Worm (Caenorhabditis elegans) whole organism, L1 larva: ENCODE results near the gene edg-1.

Experiments used
- C16A3.4 ChIP-seq: fragments of 150-350 bp; optimal IDR thresholded peaks from 2 replicates; lab custom pipeline; 2014; ENCODE audit warnings: missing biosample characterization, missing genetic modification characterization
- blmp-1 ChIP-seq: fragments of 150-350 bp; optimal IDR thresholded peaks from 2 replicates; lab custom pipeline; 2014; ENCODE audit warnings: missing biosample characterization, missing genetic modification characterization
- ceh-8 ChIP-seq: fragments of 200-800 bp; sonication (Bioruptor generic); optimal IDR thresholded peaks from 2 replicates; lab custom pipeline; 2018; ENCODE audit warnings: mild to moderate bottlenecking, missing genetic modification characterization, moderate library complexity, missing compliant biosample characterization
- ceh-82 ChIP-seq, 3 experiments: fragments of 150-350 bp in 1 of 3; sonication (generic microtip) in 2 of 3; optimal IDR thresholded peaks; 2 replicates each; lab custom pipeline; 2014 to 2017; ENCODE audit warnings: missing biosample characterization in 3 of 3, missing genetic modification characterization in 3 of 3
- dpl-1 ChIP-seq, 3 experiments: fragments of 150-350 bp in 2 of 3; sonication (generic microtip) in 1 of 3; optimal IDR thresholded peaks; 2 replicates each; lab custom pipeline; 2014 to 2017; ENCODE audit warnings: missing biosample characterization in 3 of 3, missing genetic modification characterization in 3 of 3, missing genetic modification reagents in 3 of 3
- dsc-1 ChIP-seq: sonication (generic microtip); optimal IDR thresholded peaks from 2 replicates; lab custom pipeline; 2016; ENCODE audit warnings: mild to moderate bottlenecking, missing genetic modification characterization, missing compliant biosample characterization
- efl-1 ChIP-seq, 4 experiments: fragments of 150-350 bp; optimal IDR thresholded peaks in 3 of 4; peaks in 1 of 4; 1 replicate in 1 of 4; 2 replicates in 3 of 4; lab custom pipeline; 2014; ENCODE audit warnings: missing biosample characterization in 2 of 4, missing genetic modification characterization in 2 of 4, missing genetic modification reagents in 2 of 4
- elt-2 ChIP-seq: sonication (generic microtip); optimal IDR thresholded peaks from 2 replicates; lab custom pipeline; 2016; ENCODE audit warnings: missing genetic modification characterization, mild to moderate bottlenecking, inconsistent platforms, missing compliant biosample characterization, missing genetic modification reagents
- elt-3 ChIP-seq, 6 experiments: fragments of 150-350 bp in 1 of 6; sonication (generic microtip); optimal IDR thresholded peaks; 2 replicates each; lab custom pipeline; 2017 to 2018; ENCODE audit warnings: missing biosample characterization in 6 of 6, missing genetic modification characterization in 6 of 6, inconsistent platforms in 1 of 6
- fkh-10 ChIP-seq: sonication (generic microtip); optimal IDR thresholded peaks from 2 replicates; lab custom pipeline; 2017; ENCODE audit warnings: missing biosample characterization, missing genetic modification reagents, missing genetic modification characterization
- fkh-4 ChIP-seq: sonication (generic microtip); optimal IDR thresholded peaks from 2 replicates; lab custom pipeline; 2016; ENCODE audit warnings: missing compliant biosample characterization, missing genetic modification characterization, borderline replicate concordance
- hlh-17 ChIP-seq: fragments of 200-800 bp; sonication (Bioruptor generic); optimal IDR thresholded peaks from 2 replicates; lab custom pipeline; 2018; ENCODE audit warnings: missing genetic modification characterization, mild to moderate bottlenecking, missing compliant biosample characterization, moderate library complexity, borderline replicate concordance
- hlh-4 ChIP-seq: sonication (generic microtip); optimal IDR thresholded peaks from 2 replicates; lab custom pipeline; 2016; ENCODE audit warnings: mild to moderate bottlenecking, missing genetic modification characterization, missing compliant biosample characterization
- irx-1 ChIP-seq: sonication (generic microtip); optimal IDR thresholded peaks from 2 replicates; lab custom pipeline; 2016; ENCODE audit warnings: missing genetic modification characterization, missing compliant biosample characterization
- jun-1 ChIP-seq: fragments of 150-350 bp; optimal IDR thresholded peaks from 2 replicates; lab custom pipeline; 2014; ENCODE audit warnings: missing biosample characterization, missing genetic modification reagents, missing genetic modification characterization
- lin-14 ChIP-seq: fragments of 200-800 bp; sonication (Bioruptor generic); optimal IDR thresholded peaks from 2 replicates; lab custom pipeline; 2018; ENCODE audit warnings: mild to moderate bottlenecking, missing genetic modification characterization, moderate library complexity, missing compliant biosample characterization
- lin-15B ChIP-seq: fragments of 150-350 bp; sonication (generic microtip); optimal IDR thresholded peaks from 3 replicates; lab custom pipeline; 2014; ENCODE audit warnings: missing biosample characterization, missing genetic modification characterization
- lin-35 ChIP-seq, 2 experiments: fragments of 150-350 bp; optimal IDR thresholded peaks; 2 replicates each; lab custom pipeline; 2014; ENCODE audit warnings: missing biosample characterization in 2 of 2, missing genetic modification characterization in 2 of 2, missing genetic modification reagents in 2 of 2
- lin-39 ChIP-seq: fragments of 150-350 bp; optimal IDR thresholded peaks from 2 replicates; lab custom pipeline; 2014; ENCODE audit warnings: missing biosample characterization, missing genetic modification reagents, missing genetic modification characterization
- lsy-2 ChIP-seq, 2 experiments: fragments of 150-350 bp; optimal IDR thresholded peaks; 2 replicates each; lab custom pipeline; 2014; ENCODE audit warnings: missing biosample characterization in 2 of 2, missing genetic modification characterization in 2 of 2
- mdl-1 ChIP-seq, 2 experiments: fragments of 150-350 bp; optimal IDR thresholded peaks; 2 replicates each; lab custom pipeline; 2014 to 2017; ENCODE audit warnings: missing biosample characterization in 2 of 2, missing genetic modification characterization in 2 of 2, inconsistent platforms in 1 of 2
- mep-1 ChIP-seq: fragments of 150-350 bp; optimal IDR thresholded peaks from 2 replicates; lab custom pipeline; 2014; ENCODE audit warnings: missing biosample characterization, missing genetic modification characterization
- nhr-19 ChIP-seq: fragments of 200-800 bp; sonication (Bioruptor generic); conservative IDR thresholded peaks from 2 replicates; pipeline ENCODE4 v1.3.6; 2022; ENCODE audit warnings: missing genetic modification characterization, missing compliant biosample characterization
- nhr-71 ChIP-seq: sonication (generic microtip); optimal IDR thresholded peaks from 2 replicates; lab custom pipeline; 2016; ENCODE audit warnings: mild to moderate bottlenecking, missing genetic modification characterization, moderate library complexity, missing compliant biosample characterization
- nhr-84 ChIP-seq: sonication (generic microtip); optimal IDR thresholded peaks from 2 replicates; lab custom pipeline; 2017; ENCODE audit warnings: missing biosample characterization, missing genetic modification characterization
- nhr-90 ChIP-seq: sonication (generic microtip); optimal IDR thresholded peaks from 2 replicates; lab custom pipeline; 2016; ENCODE audit warnings: mild to moderate bottlenecking, missing genetic modification characterization, missing compliant biosample characterization; ENCODE audit not compliant: poor library complexity
- rnt-1 ChIP-seq: sonication (generic microtip); optimal IDR thresholded peaks from 2 replicates; lab custom pipeline; 2016; ENCODE audit warnings: mild to moderate bottlenecking, missing genetic modification characterization, moderate library complexity, missing compliant biosample characterization
- skn-1 ChIP-seq: fragments of 150-350 bp; optimal IDR thresholded peaks from 2 replicates; lab custom pipeline; 2014; ENCODE audit warnings: missing biosample characterization, missing genetic modification characterization
- snpc-4 ChIP-seq: fragments of 150-350 bp; optimal IDR thresholded peaks from 2 replicates; lab custom pipeline; 2014; ENCODE audit warnings: missing biosample characterization, missing genetic modification characterization
- snu-23 ChIP-seq: sonication (generic microtip); optimal IDR thresholded peaks from 2 replicates; lab custom pipeline; 2016; ENCODE audit warnings: missing genetic modification characterization, missing compliant biosample characterization
- sptf-1 ChIP-seq: fragments of 150-350 bp; optimal IDR thresholded peaks from 2 replicates; lab custom pipeline; 2014; ENCODE audit warnings: missing biosample characterization, missing genetic modification characterization
- tbx-2 ChIP-seq: sonication (generic microtip); optimal IDR thresholded peaks from 2 replicates; lab custom pipeline; 2016; ENCODE audit warnings: missing genetic modification characterization, missing compliant biosample characterization
- unc-130 ChIP-seq: fragments of 150-350 bp; optimal IDR thresholded peaks from 2 replicates; lab custom pipeline; 2017; ENCODE audit warnings: missing biosample characterization, missing genetic modification characterization, inconsistent platforms
- unc-30 ChIP-seq: sonication (generic microtip); optimal IDR thresholded peaks from 2 replicates; lab custom pipeline; 2017; ENCODE audit warnings: missing biosample characterization, missing genetic modification characterization
- xbp-1 ChIP-seq: sonication (generic microtip); optimal IDR thresholded peaks from 2 replicates; lab custom pipeline; 2016; ENCODE audit warnings: missing genetic modification characterization, missing compliant biosample characterization
- ztf-4 ChIP-seq: fragments of 150-350 bp; optimal IDR thresholded peaks from 2 replicates; lab custom pipeline; 2014; ENCODE audit warnings: missing biosample characterization, missing genetic modification characterization

Gene edg-1

DNA sequence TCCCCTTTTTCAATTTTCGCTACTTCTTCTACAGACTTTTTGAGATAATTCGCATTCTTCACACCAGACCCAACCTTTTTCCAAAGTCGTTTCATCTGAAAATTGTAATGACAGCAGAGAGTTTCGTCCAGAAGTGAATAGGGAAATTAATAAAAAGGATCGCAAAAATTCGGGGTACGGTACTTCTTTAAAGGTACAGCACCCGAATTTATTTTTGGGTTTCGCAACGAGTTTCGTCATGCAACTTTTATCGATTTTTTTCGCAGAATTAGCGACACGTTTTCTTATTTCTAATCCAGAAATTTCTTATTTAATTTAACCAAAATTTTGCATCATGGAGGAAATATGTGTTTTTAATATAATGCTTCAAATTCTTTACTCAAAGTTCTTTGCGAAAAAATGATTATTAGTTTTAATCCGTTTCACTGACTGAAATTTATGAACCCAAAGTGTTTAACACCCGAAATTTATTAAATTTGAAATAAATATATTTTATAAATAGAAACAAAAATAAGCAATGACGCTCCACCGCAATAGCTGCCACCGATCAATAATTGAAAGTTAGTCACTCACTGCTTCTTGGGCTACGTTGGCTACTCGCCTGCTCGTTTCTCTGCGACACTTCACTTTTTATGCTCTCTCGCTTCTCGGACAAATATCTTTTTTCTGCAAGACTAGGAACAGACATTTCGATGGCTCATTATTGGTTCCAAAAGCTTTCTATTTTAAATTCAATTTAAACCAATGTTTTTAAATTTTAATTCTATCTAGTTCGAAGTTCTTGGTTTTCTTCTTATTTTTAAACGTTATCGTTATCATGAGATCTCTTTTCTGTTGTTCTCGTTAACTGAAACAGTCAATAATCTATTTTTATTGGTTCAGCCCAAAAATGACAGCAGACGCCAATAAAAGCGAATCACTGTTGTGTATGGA is 22.2 kb upstream of the edg-1 start, which contains the start of the genes B0035.15 and dnj-1:
Gene B0035.15, minus strand, starts transcription at position 99 of the 933 bp plus-strand sequence.
Gene dnj-1, plus strand, starts transcription at position 883 of the 933 bp plus-strand sequence.
- TF ChIP-seq blmp-1 (tag; lab: Kevin White, UChicago) (peak; percentile 89), tbx-2 (tag; lab: Kevin White, UChicago) (peak; percentile 16), C16A3.4 (tag; lab: Kevin White, UChicago) (peak; percentile 30), nhr-71 (tag; lab: Kevin White, UChicago) (peak; percentile 50), nhr-19 (GFP tag; lab: Robert Waterston, UW) (no peak), hlh-4 (no peak), nhr-84 (tag; lab: Kevin White, UChicago) (no peak), skn-1 (tag; lab: Kevin White, UChicago) (no peak), mep-1 (tag; lab: Kevin White, UChicago) (peak; percentile 37), unc-30 (tag; lab: Kevin White, UChicago) (no peak), lin-15B (tag; lab: Kevin White, UChicago) (peak; percentile 26), rnt-1 (tag; lab: Kevin White, UChicago) (peak; percentile 32), ceh-82 (tag; optimal IDR thresholded peaks at IDR 0.05; lab: Kevin White, UChicago) (peak in 2 of 3 experiments; percentile 19 to 39), dpl-1 (GFP tag; optimal IDR thresholded peaks at IDR 0.05; lab: Kevin White, UChicago) (peak in 1 of 3 experiments; percentile 43), lin-14 (GFP tag; lab: Kevin White, UChicago) (peak; percentile 78), irx-1 (tag; lab: Kevin White, UChicago) (no peak), ztf-4 (tag; lab: Kevin White, UChicago) (no peak), fkh-4 (tag; lab: Kevin White, UChicago) (no peak), ceh-8 (GFP tag; lab: Kevin White, UChicago) (no peak), unc-130 (peak; percentile 16), snpc-4 (tag; lab: Kevin White, UChicago) (peak; percentile 23), dsc-1 (tag; lab: Kevin White, UChicago) (peak; percentile 60), lsy-2 (tag; optimal IDR thresholded peaks at IDR 0.05; lab: Kevin White, UChicago) (peak; percentile 43 to 57), mdl-1 (tag; optimal IDR thresholded peaks at IDR 0.05; lab: Kevin White, UChicago) (peak in 1 of 2 experiments; percentile 12), lin-39 (tag; lab: Kevin White, UChicago) (no peak), snu-23 (GFP tag; lab: Kevin White, UChicago) (peak; percentile 30), elt-3 (tag; optimal IDR thresholded peaks at IDR 0.05; lab: Kevin White, UChicago) (no peak), xbp-1 (tag; lab: Kevin White, UChicago) (peak; percentile 61), nhr-90 (peak; percentile 17), efl-1 (optimal IDR thresholded peaks at IDR 0.05; lab: Kevin White, UChicago) (peak; percentile 17 to 30), efl-1 (GFP tag; optimal IDR thresholded peaks at IDR 0.05 in 1 of 2; lab: Kevin White, UChicago) (peak; percentile 35 to 47), elt-2 (tag; lab: Kevin White, UChicago) (no peak), lin-35 (GFP tag; optimal IDR thresholded peaks at IDR 0.05; lab: Kevin White, UChicago) (peak; percentile 21 to 23)

DNA sequence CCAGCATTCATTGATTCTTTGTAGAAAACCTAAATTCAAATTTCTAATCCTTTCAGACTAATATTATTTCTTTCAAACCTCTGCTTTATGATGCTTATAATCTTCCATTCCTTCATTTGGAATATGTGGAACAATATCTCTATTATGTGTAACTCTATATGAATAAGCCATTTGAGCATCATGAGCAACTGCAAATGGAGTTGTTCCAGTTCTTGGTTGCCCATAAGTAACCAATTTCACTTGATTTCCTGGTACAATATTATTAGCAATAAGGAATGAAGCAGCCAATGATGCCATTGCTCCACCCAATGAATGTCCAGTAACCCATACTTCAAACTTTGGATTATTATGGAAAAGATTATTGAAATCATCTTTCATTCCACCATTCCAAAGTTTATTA is 15.6 kb upstream of the edg-1 start:
- TF ChIP-seq efl-1 (optimal IDR thresholded peaks at IDR 0.05; lab: Kevin White, UChicago) (no peak), efl-1 (GFP tag; optimal IDR thresholded peaks at IDR 0.05 in 1 of 2; lab: Kevin White, UChicago) (peak in 1 of 2 experiments; percentile 67), blmp-1 (tag; lab: Kevin White, UChicago) (no peak), dsc-1 (tag; lab: Kevin White, UChicago) (peak; percentile 55), fkh-10 (GFP tag; lab: Kevin White, UChicago) (no peak)

DNA sequence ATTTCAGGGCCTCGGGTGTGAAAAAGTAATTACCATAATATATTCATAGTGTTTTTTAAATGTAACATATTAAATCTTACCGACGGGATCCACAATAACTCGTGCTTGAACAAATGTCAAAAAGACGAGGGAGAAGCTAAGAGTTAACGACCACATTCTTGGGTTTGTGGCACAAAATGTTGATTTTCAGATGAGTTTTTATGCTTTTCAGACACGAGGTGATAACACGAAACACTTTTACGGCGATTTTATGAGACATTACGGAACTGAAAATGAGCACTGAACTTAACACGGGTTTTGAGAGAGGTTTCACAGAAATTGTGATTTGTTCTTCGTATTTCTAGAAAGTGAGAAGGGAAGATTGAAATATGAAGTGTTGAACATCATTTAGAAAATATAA is 14.1 kb upstream of the edg-1 start, which contains the start of gene B0035.13:
Gene B0035.13, minus strand, starts transcription at position 173 of the 400 bp plus-strand sequence.
- TF ChIP-seq rnt-1 (tag; lab: Kevin White, UChicago) (no peak), jun-1 (tag; lab: Kevin White, UChicago) (no peak), hlh-17 (GFP tag; lab: Kevin White, UChicago) (no peak), elt-2 (tag; lab: Kevin White, UChicago) (peak; percentile 42), blmp-1 (tag; lab: Kevin White, UChicago) (no peak), efl-1 (optimal IDR thresholded peaks at IDR 0.05; lab: Kevin White, UChicago) (no peak), efl-1 (GFP tag; optimal IDR thresholded peaks at IDR 0.05 in 1 of 2; lab: Kevin White, UChicago) (peak in 1 of 2 experiments; percentile 19), sptf-1 (no peak)
- TF ChIP-seq, all 84 proteins: peak for 2
